Worm (Caenorhabditis elegans) whole organism, L4/young adult: ENCODE measurements around the gene tag-30.
"Not testable (repeated sequence)": the region's sequence is repeated elsewhere in the genome, so short reads cannot be mapped to it uniquely, and the experiment has no call there.

Source experiments
- W03F9.2 ChIP-seq: fragments of 150-350 bp; optimal IDR thresholded peaks from 2 replicates; lab custom pipeline; 2014; ENCODE audit warnings: missing biosample characterization, missing genetic modification characterization
- him-1 ChIP-seq: sonication (generic microtip); optimal IDR thresholded peaks from 2 replicates; lab custom pipeline; 2016; ENCODE audit warnings: missing genotype, missing genetic modification reagents, missing genetic modification characterization, missing compliant biosample characterization

ce11 chrIV:11828012-11828411, 26.9 kb downstream of the tag-30 start, which contains the start of gene M117.6:
- TF ChIP-seq him-1, W03F9.2 (tag; lab: Kevin White, UChicago): not testable (repeated sequence)
